Fruit fly (Drosophila melanogaster): ENCODE data around the gene p130CAS.

DNA sequence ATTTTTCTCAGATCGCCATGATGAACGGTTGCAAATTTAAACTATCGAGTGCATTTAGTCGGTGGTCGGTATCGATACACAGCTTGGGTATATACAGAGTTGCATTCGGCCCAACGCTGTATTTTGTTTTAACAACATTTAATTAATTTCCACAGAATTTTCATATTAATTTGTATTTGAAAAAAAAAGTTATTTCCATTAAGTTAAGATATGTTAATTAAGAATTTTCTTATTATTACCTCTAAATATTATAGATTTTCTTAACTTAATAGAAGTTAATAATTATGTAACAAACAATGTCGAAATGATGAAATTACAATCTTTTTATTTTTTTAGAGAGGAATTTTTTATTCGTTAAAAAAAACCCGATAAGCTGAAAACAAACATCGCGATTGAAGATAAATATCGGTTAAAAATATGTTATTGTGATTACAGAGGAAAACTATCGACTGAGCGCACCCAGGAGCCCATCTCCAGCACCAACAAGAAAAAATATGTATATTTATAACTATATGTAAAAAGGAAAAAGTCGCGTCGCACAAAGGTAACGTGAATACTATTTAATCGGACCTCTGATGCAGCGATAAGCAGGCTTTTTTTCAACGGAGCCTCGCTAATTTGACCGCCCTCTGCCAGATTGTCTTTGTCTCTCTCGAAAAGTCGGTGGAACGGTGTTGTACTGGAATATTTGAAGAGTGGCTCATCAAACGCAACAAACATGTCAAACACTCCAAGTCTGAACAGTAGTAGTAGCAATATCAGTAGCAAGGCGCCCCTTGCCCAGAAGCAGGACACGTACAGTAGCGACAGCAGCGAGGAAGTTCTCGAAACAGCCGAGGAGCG, 47.3 kb downstream of the p130CAS start, which contains the start of the genes rno and mri:
- no peak for TF ChIP-seq Dll (optimal IDR thresholded peaks at IDR 0.05)
- no peak for TF ChIP-seq usp (GFP tag; optimal IDR thresholded peaks at IDR 0.05)
- no peak for TF ChIP-seq psq (optimal IDR thresholded peaks at IDR 0.05)
- TF ChIP-seq EcR (GFP tag; optimal IDR thresholded peaks at IDR 0.05) = no peak
- TF ChIP-seq pan (optimal IDR thresholded peaks at IDR 0.05) = no peak

Measured in whole organism.